Worm (Caenorhabditis elegans): ENCODE results near the gene F23B2.7.

Gene F23B2.7

DNA sequence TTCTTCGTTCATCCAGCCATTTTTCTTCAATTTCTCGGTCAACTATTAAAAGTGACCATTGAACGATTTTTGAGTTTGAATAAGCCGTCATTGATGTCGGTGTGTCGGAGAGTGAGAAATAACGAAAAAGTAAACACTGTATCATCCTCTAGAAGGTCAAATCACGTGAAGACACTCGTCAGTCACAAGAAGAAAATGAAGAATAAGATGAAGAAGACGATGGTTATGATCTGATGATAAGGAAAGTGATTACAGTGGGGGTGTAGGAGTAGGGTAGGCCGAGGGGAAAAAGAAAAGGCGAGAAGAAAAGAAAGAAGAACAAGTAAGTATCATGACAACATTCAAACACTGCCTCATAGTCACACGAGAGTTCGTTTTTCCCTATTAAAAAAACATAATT, 47.9 kb downstream of the F23B2.7 start:
- TF ChIP-seq hmg-1.1 (GFP tag; IDR thresholded peaks at IDR 0.05) (0 out of 2 replicates have a peak, but pooled peaks have one; percentile 7), madf-9 (GFP tag; conservative IDR thresholded peaks at IDR 0.05) (no peak), hlh-11 (tag; optimal IDR thresholded peaks at IDR 0.05) (peak; percentile 88), arid-1 (GFP tag; conservative IDR thresholded peaks at IDR 0.05) (0 out of 2 replicates have a peak, but pooled peaks have one; percentile 3), attf-4 (tag; optimal IDR thresholded peaks at IDR 0.05) (no peak), nhr-42 (GFP tag; IDR thresholded peaks at IDR 0.05) (no peak), lin-39 (tag; optimal IDR thresholded peaks at IDR 0.05) (no peak), nhr-48 (tag; optimal IDR thresholded peaks at IDR 0.05) (peak; percentile 38), cey-2 (tag; optimal IDR thresholded peaks at IDR 0.05; ENCODE audit: borderline replicate concordance, insufficient read depth) (no peak), ces-1 (GFP tag; optimal IDR thresholded peaks at IDR 0.05) (no peak), ztf-11 (tag; optimal IDR thresholded peaks at IDR 0.05) (no peak), fos-1 (tag; optimal IDR thresholded peaks at IDR 0.05) (peak; percentile 34), nhr-111 (GFP tag; optimal IDR thresholded peaks at IDR 0.05) (no peak), nhr-77 (tag; optimal IDR thresholded peaks at IDR 0.05) (peak; percentile 75), nhr-76 (tag; optimal IDR thresholded peaks at IDR 0.05) (no peak), snpc-4 (tag; optimal IDR thresholded peaks at IDR 0.05) (no peak), egl-27 (tag; optimal IDR thresholded peaks at IDR 0.05) (no peak), hif-1 (tag; optimal IDR thresholded peaks at IDR 0.05) (peak in 1 of 2 experiments; percentile 38), mxl-3 (GFP tag; optimal IDR thresholded peaks at IDR 0.05) (peak; percentile 49), pqm-1 (tag; optimal IDR thresholded peaks at IDR 0.05) (peak; percentile 31), T26A8.4 (GFP tag; IDR thresholded peaks at IDR 0.05) (no peak), lim-7 (GFP tag; IDR thresholded peaks at IDR 0.05) (no peak), ZK546.5 (tag; optimal IDR thresholded peaks at IDR 0.05) (no peak), dmd-9 (GFP tag; IDR thresholded peaks at IDR 0.05) (no peak), F49E8.2 (tag; optimal IDR thresholded peaks at IDR 0.05; ENCODE audit: borderline replicate concordance) (no peak), Y105C5A.15 (GFP tag; IDR thresholded peaks at IDR 0.05) (no peak), ceh-62 (tag; optimal IDR thresholded peaks at IDR 0.05) (no peak), zfp-2 (tag; optimal IDR thresholded peaks at IDR 0.05) (no peak), ceh-82 (tag; optimal IDR thresholded peaks at IDR 0.05) (no peak), dve-1 (tag; optimal IDR thresholded peaks at IDR 0.05; ENCODE audit: insufficient read depth) (peak; percentile 88), fkh-10 (GFP tag; optimal IDR thresholded peaks at IDR 0.05) (no peak), vab-7 (GFP tag; IDR thresholded peaks at IDR 0.05) (no peak), T20F7.1 (GFP tag; optimal IDR thresholded peaks at IDR 0.05) (no peak), gei-8 (GFP tag; optimal IDR thresholded peaks at IDR 0.05) (no peak), tra-1 (GFP tag; IDR thresholded peaks at IDR 0.05) (0 out of 2 replicates have a peak, but pooled peaks have one; percentile 49), ceh-28 (tag; optimal IDR thresholded peaks at IDR 0.05) (no peak), ZK337.2 (GFP tag; IDR thresholded peaks at IDR 0.05) (no peak), Y48G9A.11 (GFP tag; IDR thresholded peaks at IDR 0.05) (no peak), nhr-10 (tag; optimal IDR thresholded peaks at IDR 0.05) (peak; percentile 57), dmd-8 (GFP tag; IDR thresholded peaks at IDR 0.05) (no peak), saeg-2 (GFP tag; IDR thresholded peaks at IDR 0.05) (no peak), dmd-6 (GFP tag; IDR thresholded peaks at IDR 0.05) (peak; percentile 72), hlh-30 (tag; optimal IDR thresholded peaks at IDR 0.05; ENCODE audit: insufficient read depth) (peak; percentile 97), D1046.2 (GFP tag; IDR thresholded peaks at IDR 0.05) (no peak), ceh-32 (tag; optimal IDR thresholded peaks at IDR 0.05; ENCODE audit: poor library complexity) (no peak), lin-13 (GFP tag; optimal IDR thresholded peaks at IDR 0.05) (peak; percentile 6), madf-5 (GFP tag; IDR thresholded peaks at IDR 0.05) (no peak), egl-43 (GFP tag; IDR thresholded peaks at IDR 0.05) (no peak), nhr-102 (tag; optimal IDR thresholded peaks at IDR 0.05) (peak; percentile 27), mdt-29 (GFP tag; IDR thresholded peaks at IDR 0.05) (peak; percentile 75), tag-97 (GFP tag; IDR thresholded peaks at IDR 0.05) (no peak), Y75B8A.6 (GFP tag; IDR thresholded peaks at IDR 0.05) (no peak)
